Fruit fly (Drosophila melanogaster): Measurements from ENCODE around the gene CG31709.

The CG31709 gene

DNA sequence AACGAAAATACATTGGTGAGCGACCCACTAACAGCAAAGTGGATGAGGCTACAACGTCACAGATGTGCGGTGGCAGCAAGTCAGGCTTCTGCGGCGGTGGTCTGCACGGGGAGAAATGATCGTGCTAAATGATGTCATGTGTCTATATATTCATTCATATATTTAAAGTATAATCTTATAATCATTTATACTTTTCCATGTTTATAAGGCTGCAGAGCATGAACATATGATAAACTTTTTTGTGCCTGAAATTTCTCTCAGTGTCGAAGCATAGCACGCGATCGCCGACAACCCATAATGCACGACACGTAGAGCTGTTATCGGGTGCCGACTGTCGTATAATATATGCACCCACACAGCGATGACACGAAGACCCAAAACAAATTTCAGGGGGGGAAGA is 19.0 kb upstream of the CG31709 start (continued):
- no peak for TF ChIP-seq CrebB (tag; optimal IDR thresholded peaks at IDR 0.05)
- no peak for TF ChIP-seq hkb (optimal IDR thresholded peaks at IDR 0.05)
- peak; percentile 67 for TF ChIP-seq hkb (GFP tag; IDR thresholded peaks at IDR 0.05)
- TF ChIP-seq psq (GFP tag; optimal IDR thresholded peaks at IDR 0.05) = no peak
- TF ChIP-seq maf-S (GFP tag; optimal IDR thresholded peaks at IDR 0.05) = no peak
- peak; percentile 54; the same call in 1 of the 2 replicates for TF ChIP-seq CG11247 (GFP tag; IDR thresholded peaks at IDR 0.05)
- TF ChIP-seq CG15514 (GFP tag; optimal IDR thresholded peaks at IDR 0.05) = no peak
- no peak for TF ChIP-seq lilli (GFP tag; optimal IDR thresholded peaks at IDR 0.05)
- TF ChIP-seq CG18764 (GFP tag; optimal IDR thresholded peaks at IDR 0.05) = peak; percentile 31
- TF ChIP-seq ATbp (GFP tag; optimal IDR thresholded peaks at IDR 0.05) = peak; percentile 53
- TF ChIP-seq HLH4C (GFP tag; IDR thresholded peaks at IDR 0.05; ENCODE audit: partially characterized antibody) = no peak
- TF ChIP-seq CG10366 (GFP tag; IDR thresholded peaks at IDR 0.05) = peak; percentile 68
- TF ChIP-seq Ravus (GFP tag; IDR thresholded peaks at IDR 0.05) = no peak
- no peak for TF ChIP-seq NFAT (GFP tag; IDR thresholded peaks at IDR 0.05)
- TF ChIP-seq bigmax (GFP tag; optimal IDR thresholded peaks at IDR 0.05) = no peak
- peak; percentile 61; the same call in 1 of the 3 replicates for TF ChIP-seq so (GFP tag; IDR thresholded peaks at IDR 0.05)
- peak; percentile 66 for TF ChIP-seq CG4360 (GFP tag; IDR thresholded peaks at IDR 0.05)
- peak; percentile 2 for TF ChIP-seq pnt (GFP tag; optimal IDR thresholded peaks at IDR 0.05)
- no peak for TF ChIP-seq Sry-δ (GFP tag; optimal IDR thresholded peaks at IDR 0.05)
- TF ChIP-seq zf30C (GFP tag; optimal IDR thresholded peaks at IDR 0.05) = peak; percentile 66
- peak; percentile 44 for TF ChIP-seq CG12219 (GFP tag; optimal IDR thresholded peaks at IDR 0.05)
- TF ChIP-seq Drgx (GFP tag; IDR thresholded peaks at IDR 0.05) = no peak; the same call in none of the 2 replicates
- peak; percentile 49 for TF ChIP-seq Hsf (GFP tag; optimal IDR thresholded peaks at IDR 0.05)
- TF ChIP-seq Lpt (GFP tag; optimal IDR thresholded peaks at IDR 0.05) = no peak
- TF ChIP-seq tin (GFP tag; optimal IDR thresholded peaks at IDR 0.05) = peak; percentile 60
- no peak for TF ChIP-seq fru (optimal IDR thresholded peaks at IDR 0.05)
- TF ChIP-seq CG8765 (GFP tag; IDR thresholded peaks at IDR 0.05) = peak; percentile 79; the same call in 1 of the 2 replicates
- TF ChIP-seq ken (GFP tag; IDR thresholded peaks at IDR 0.05) = peak; percentile 69
- no peak for TF ChIP-seq schlank (tag; optimal IDR thresholded peaks at IDR 0.05)
- TF ChIP-seq CG18476 (GFP tag; optimal IDR thresholded peaks at IDR 0.05) = no peak
- no peak for TF ChIP-seq Camta (GFP tag; optimal IDR thresholded peaks at IDR 0.05)
- TF ChIP-seq Atf-2 (GFP tag; optimal IDR thresholded peaks at IDR 0.05) = no peak
- no peak for TF ChIP-seq kni (GFP tag; optimal IDR thresholded peaks at IDR 0.05)
- TF ChIP-seq CG13296 (GFP tag; optimal IDR thresholded peaks at IDR 0.05) = no peak
- peak; percentile 77 for TF ChIP-seq Rx (GFP tag; IDR thresholded peaks at IDR 0.05)
- no peak for TF ChIP-seq lab (GFP tag; optimal IDR thresholded peaks at IDR 0.05)
- TF ChIP-seq p53 (GFP tag; optimal IDR thresholded peaks at IDR 0.05) = no peak
- TF ChIP-seq Myb (GFP tag; optimal IDR thresholded peaks at IDR 0.05) = no peak
- peak; percentile 48; the same call in 1 of the 2 replicates for TF ChIP-seq wor (GFP tag; IDR thresholded peaks at IDR 0.05)
- TF ChIP-seq org-1 (GFP tag; optimal IDR thresholded peaks at IDR 0.05) = peak; percentile 62
- peak; percentile 78 for TF ChIP-seq CG1603 (tag; optimal IDR thresholded peaks at IDR 0.05)
- peak; percentile 59 for TF ChIP-seq CG31224 (GFP tag; IDR thresholded peaks at IDR 0.05)
- TF ChIP-seq Dip3 (GFP tag; optimal IDR thresholded peaks at IDR 0.05) = no peak
- peak; percentile 82 for TF ChIP-seq row (GFP tag; IDR thresholded peaks at IDR 0.05)
- TF ChIP-seq CG12744 (GFP tag; optimal IDR thresholded peaks at IDR 0.05) = no peak
- TF ChIP-seq Hr51 (GFP tag; optimal IDR thresholded peaks at IDR 0.05) = no peak
- 0 out of 3 replicates have a peak, but pooled peaks have one; percentile 39 for TF ChIP-seq CG6175 (GFP tag; IDR thresholded peaks at IDR 0.05)
- peak; percentile 61 for TF ChIP-seq Chrac-16 (GFP tag; optimal IDR thresholded peaks at IDR 0.05)
- TF ChIP-seq dysf (GFP tag; IDR thresholded peaks at IDR 0.05) = peak; percentile 67
- peak; percentile 63; the same call in 3 of the 4 replicates for TF ChIP-seq Gug (GFP tag; IDR thresholded peaks at IDR 0.05)
- TF ChIP-seq hbn (GFP tag; IDR thresholded peaks at IDR 0.05; ENCODE audit: partially characterized antibody) = no peak
- TF ChIP-seq wdn (GFP tag; IDR thresholded peaks at IDR 0.05) = no peak
- no peak for TF ChIP-seq gro (GFP tag; optimal IDR thresholded peaks at IDR 0.05)

Data from whole organism, embryonic.